Fruit fly (Drosophila melanogaster) whole organism, adult: ENCODE measurements around the gene CG7168.

ENCODE experiments used
- CG11617 ChIP-seq: fragments of 200-800 bp; sonication (Bioruptor generic); optimal IDR thresholded peaks from 2 replicates; lab custom pipeline; 2017; ENCODE audit warnings: mild to moderate bottlenecking, missing biosample characterization, missing genetic modification reagents, missing genetic modification characterization
- CG12768 ChIP-seq: fragments of 200-800 bp; sonication (Bioruptor generic); optimal IDR thresholded peaks from 2 replicates; lab custom pipeline; 2017; ENCODE audit warnings: missing biosample characterization, missing genetic modification characterization, mild to moderate bottlenecking, moderate library complexity, missing genetic modification reagents
- CG14711 ChIP-seq: fragments of 200-800 bp; sonication (Bioruptor generic); optimal IDR thresholded peaks from 2 replicates; lab custom pipeline; 2018; ENCODE audit warnings: missing biosample characterization, mild to moderate bottlenecking, missing genetic modification characterization, moderate library complexity
- CG1620 ChIP-seq: fragments of 200-800 bp; sonication (Bioruptor generic); optimal IDR thresholded peaks from 2 replicates; lab custom pipeline; 2016; ENCODE audit warnings: missing biosample characterization, missing genetic modification characterization
- CG33017 ChIP-seq: fragments of 200-800 bp; sonication (Bioruptor generic); optimal IDR thresholded peaks from 2 replicates; lab custom pipeline; 2018; ENCODE audit warnings: missing biosample characterization, mild to moderate bottlenecking, missing genetic modification characterization, moderate library complexity
- CG5204 ChIP-seq: fragments of 200-800 bp; sonication (Bioruptor generic); optimal IDR thresholded peaks from 2 replicates; lab custom pipeline; 2016; ENCODE audit warnings: missing biosample characterization, missing genetic modification characterization
- CG7045 ChIP-seq: fragments of 200-800 bp; sonication (Bioruptor generic); optimal IDR thresholded peaks from 2 replicates; lab custom pipeline; 2017; ENCODE audit warnings: missing biosample characterization, mild to moderate bottlenecking, missing genetic modification characterization
- CG7101 ChIP-seq: fragments of 200-800 bp; sonication (Bioruptor generic); optimal IDR thresholded peaks from 2 replicates; lab custom pipeline; 2018; ENCODE audit warnings: missing biosample characterization, mild to moderate bottlenecking, missing genetic modification characterization, moderate library complexity
- Clk ChIP-seq: fragments of 200-800 bp; sonication (Bioruptor generic); optimal IDR thresholded peaks from 2 replicates; lab custom pipeline; 2017; ENCODE audit warnings: missing biosample characterization, missing genetic modification characterization
- Crg-1 ChIP-seq: fragments of 200-800 bp; sonication (Bioruptor generic); optimal IDR thresholded peaks from 2 replicates; lab custom pipeline; 2016; ENCODE audit warnings: missing biosample characterization, missing genetic modification characterization
- Hr96 ChIP-seq: fragments of 200-800 bp; sonication (Bioruptor generic); optimal IDR thresholded peaks from 2 replicates; lab custom pipeline; 2016; ENCODE audit warnings: missing biosample characterization, missing genetic modification characterization
- Mnt ChIP-seq: fragments of 200-800 bp; sonication (Bioruptor generic); optimal IDR thresholded peaks from 2 replicates; lab custom pipeline; 2016; ENCODE audit warnings: missing biosample characterization, mild to moderate bottlenecking, missing genetic modification characterization
- bab1 ChIP-seq: fragments of 200-800 bp; sonication (Bioruptor generic); optimal IDR thresholded peaks from 3 replicates; lab custom pipeline; 2019; ENCODE audit warnings: missing biosample characterization, mild to moderate bottlenecking, missing genetic modification characterization, moderate library complexity
- cic ChIP-seq: fragments of 200-800 bp; sonication (Bioruptor generic); optimal IDR thresholded peaks from 2 replicates; lab custom pipeline; 2017; ENCODE audit warnings: missing biosample characterization, mild to moderate bottlenecking, missing genetic modification characterization, moderate library complexity
- cnc ChIP-seq, 2 experiments: fragments of >200 bp; optimal IDR thresholded peaks; 2 replicates each; lab custom pipeline; 2017
- kay ChIP-seq: fragments of 200-800 bp; sonication (Bioruptor generic); peaks from one replicate; lab custom pipeline; 2016; ENCODE audit warnings: missing biosample characterization, missing genetic modification characterization, borderline replicate concordance
- ovo ChIP-seq: fragments of 200-800 bp; sonication (Bioruptor generic); optimal IDR thresholded peaks from 2 replicates; lab custom pipeline; 2016; ENCODE audit warnings: missing biosample characterization, missing genetic modification characterization
- pad ChIP-seq: fragments of 200-800 bp; sonication (Bioruptor generic); optimal IDR thresholded peaks from 3 replicates; lab custom pipeline; 2017; ENCODE audit warnings: missing biosample characterization, missing genetic modification characterization, mild to moderate bottlenecking, moderate library complexity, missing genetic modification reagents
- tj ChIP-seq: fragments of 200-800 bp; sonication (Bioruptor generic); optimal IDR thresholded peaks from 3 replicates; lab custom pipeline; 2017; ENCODE audit warnings: missing biosample characterization, mild to moderate bottlenecking, missing genetic modification characterization, moderate library complexity
- toe ChIP-seq: fragments of 200-800 bp; sonication (Bioruptor generic); optimal IDR thresholded peaks from 2 replicates; lab custom pipeline; 2016; ENCODE audit warnings: missing biosample characterization, missing genetic modification characterization

CG7168 gene

DNA sequence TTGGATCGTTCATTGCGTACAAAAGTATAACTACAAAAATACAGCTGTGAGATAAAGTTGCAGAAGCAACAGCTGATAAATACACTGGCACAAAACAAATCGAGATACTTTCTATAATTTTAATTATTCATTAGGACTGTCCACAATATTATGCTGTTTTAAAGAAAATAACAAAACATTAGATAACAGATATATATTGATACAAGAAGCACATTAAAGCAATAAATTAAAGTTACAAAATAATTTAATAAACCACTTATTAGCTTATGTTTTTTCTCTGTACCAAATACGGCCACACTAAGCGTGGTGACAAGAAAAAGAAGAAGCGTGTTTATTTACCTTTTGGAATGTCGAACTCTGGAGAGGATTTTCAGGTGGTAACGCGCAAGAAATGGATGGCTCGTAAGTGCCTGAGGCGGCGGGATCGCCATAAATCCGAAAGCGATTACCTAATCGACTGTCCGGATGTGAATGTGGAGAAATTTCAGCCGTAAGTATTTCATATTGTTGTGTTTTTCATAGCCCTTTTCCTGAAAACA lies 5.6 kb downstream of the CG7168 start, which contains the start of the genes CG7988 and CG7183:
Gene CG7988 (plus strand): TSS at position 316 of the 539 bp plus-strand sequence.
Gene CG7183 (minus strand): TSS at position 489 of the 539 bp plus-strand sequence.
- TF ChIP-seq toe (GFP tag; lab: Kevin White, UChicago) (peak; percentile 96), tj (GFP tag; lab: Kevin White, UChicago) (peak; percentile 81), CG11617 (GFP tag; lab: Kevin White, UChicago) (peak; percentile 97), bab1 (GFP tag; lab: Kevin White, UChicago) (peak; percentile 98), Hr96 (GFP tag; lab: Kevin White, UChicago) (peak; percentile 94), CG1620 (GFP tag; lab: Kevin White, UChicago) (peak; percentile 95), kay (GFP tag; lab: Kevin White, UChicago) (no peak), cnc (optimal IDR thresholded peaks at IDR 0.05; lab: Kevin White, UChicago) (no peak), CG5204 (GFP tag; lab: Kevin White, UChicago) (no peak), CG7045 (GFP tag; lab: Kevin White, UChicago) (peak; percentile 95), CG14711 (tag; lab: Kevin White, UChicago) (peak; percentile 96), CG33017 (tag; lab: Kevin White, UChicago) (peak; percentile 98), CG12768 (GFP tag; lab: Kevin White, UChicago) (peak; percentile 93), Clk (GFP tag; lab: Kevin White, UChicago) (peak; percentile 85), CG7101 (peak; percentile 98), Mnt (GFP tag; lab: Kevin White, UChicago) (peak; percentile 88), ovo (GFP tag; lab: Kevin White, UChicago) (peak; percentile 51), pad (GFP tag; lab: Kevin White, UChicago) (peak; percentile 82), cic (GFP tag; lab: Kevin White, UChicago) (peak; percentile 71), Crg-1 (GFP tag; lab: Kevin White, UChicago) (peak; percentile 93)

DNA sequence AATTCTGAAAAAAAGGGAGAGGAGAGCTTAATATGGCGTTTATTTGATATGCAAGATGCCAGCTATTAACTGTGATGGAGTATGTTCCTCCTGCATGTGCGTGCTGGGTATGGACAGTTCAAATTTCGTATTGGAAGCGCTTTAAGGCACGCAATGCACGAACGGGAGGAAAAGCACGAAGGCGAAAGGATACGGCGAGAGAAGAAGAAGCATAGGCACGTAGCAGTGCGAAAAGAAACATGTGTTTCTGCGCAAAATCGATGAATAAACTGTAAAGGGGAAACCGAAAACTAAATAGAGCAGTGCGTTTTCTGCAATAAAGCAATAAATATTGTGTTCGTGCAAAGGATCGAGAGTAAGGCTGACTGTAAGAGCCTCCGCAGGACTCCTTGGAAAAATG lies 10.0 kb downstream of the CG7168 start, which contains the start of gene CG14314:
Gene CG14314 (plus strand): TSS at position 243 of the 400 bp plus-strand sequence.
- TF ChIP-seq toe (GFP tag; lab: Kevin White, UChicago) (no peak), CG14711 (tag; lab: Kevin White, UChicago) (no peak), pad (GFP tag; lab: Kevin White, UChicago) (no peak), bab1 (GFP tag; lab: Kevin White, UChicago) (no peak), Crg-1 (GFP tag; lab: Kevin White, UChicago) (no peak), CG33017 (tag; lab: Kevin White, UChicago) (no peak), CG12768 (GFP tag; lab: Kevin White, UChicago) (no peak), Mnt (GFP tag; lab: Kevin White, UChicago) (no peak)

DNA sequence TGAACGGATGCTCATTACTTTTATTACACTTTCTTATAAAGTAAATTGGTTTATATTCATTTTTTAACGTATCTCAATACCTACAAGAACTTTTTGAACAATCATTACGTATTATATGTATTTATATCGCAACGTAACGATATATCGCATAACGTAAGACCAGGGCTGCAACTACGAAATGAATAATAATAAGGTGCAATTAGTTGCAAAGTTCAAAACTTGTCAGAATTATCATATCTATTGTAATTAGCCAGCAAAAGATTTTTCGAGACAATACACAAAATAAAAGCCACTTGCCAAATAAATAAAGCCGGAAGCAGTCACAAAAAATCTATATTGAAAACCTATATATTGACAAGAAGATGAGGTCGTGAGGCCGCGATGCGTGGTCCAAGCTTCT lies 10.6 kb downstream of the CG7168 start:
- TF ChIP-seq Hr96 (GFP tag; lab: Kevin White, UChicago) (peak; percentile 55), CG1620 (GFP tag; lab: Kevin White, UChicago) (no peak), CG12768 (GFP tag; lab: Kevin White, UChicago) (peak; percentile 35), CG14711 (tag; lab: Kevin White, UChicago) (peak; percentile 22), Mnt (GFP tag; lab: Kevin White, UChicago) (peak; percentile 29), CG33017 (tag; lab: Kevin White, UChicago) (peak; percentile 32), CG5204 (GFP tag; lab: Kevin White, UChicago) (peak; percentile 31), bab1 (GFP tag; lab: Kevin White, UChicago) (peak; percentile 52), Crg-1 (GFP tag; lab: Kevin White, UChicago) (no peak), toe (GFP tag; lab: Kevin White, UChicago) (peak; percentile 69), CG11617 (GFP tag; lab: Kevin White, UChicago) (peak; percentile 22), CG7045 (GFP tag; lab: Kevin White, UChicago) (no peak), cic (GFP tag; lab: Kevin White, UChicago) (no peak), CG7101 (peak; percentile 10)

DNA sequence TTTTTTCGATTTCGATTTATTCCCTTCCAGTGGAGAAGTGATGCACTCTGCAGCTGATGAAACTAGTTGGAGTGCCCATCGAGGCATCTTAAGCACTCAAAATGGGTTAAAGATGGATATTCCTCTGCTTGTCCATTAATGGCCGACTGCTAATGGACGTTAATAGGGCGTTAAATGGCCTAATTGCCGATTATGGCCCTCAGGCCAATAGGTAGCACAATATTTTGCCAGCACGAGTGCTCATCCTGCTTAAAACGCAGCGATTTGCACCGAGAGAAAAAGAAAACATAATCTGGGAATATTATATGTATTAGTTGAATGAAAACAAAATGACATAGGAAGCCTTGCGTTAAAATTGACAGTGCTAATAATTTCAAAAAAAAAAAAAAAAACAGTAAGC lies 17.4 kb downstream of the CG7168 start, which contains the start of gene CG44158:
Gene CG44158 (plus strand): TSS at position 301 of the 400 bp plus-strand sequence.
- TF ChIP-seq toe (GFP tag; lab: Kevin White, UChicago): no peak
- TF ChIP-seq CG5204 (GFP tag; lab: Kevin White, UChicago): no peak
- no peak for TF ChIP-seq CG11617 (GFP tag; lab: Kevin White, UChicago)
- TF ChIP-seq CG33017 (tag; lab: Kevin White, UChicago): no peak
- no peak for TF ChIP-seq kay (GFP tag; lab: Kevin White, UChicago)
- no peak for TF ChIP-seq CG7101
- no peak for TF ChIP-seq tj (GFP tag; lab: Kevin White, UChicago)

DNA sequence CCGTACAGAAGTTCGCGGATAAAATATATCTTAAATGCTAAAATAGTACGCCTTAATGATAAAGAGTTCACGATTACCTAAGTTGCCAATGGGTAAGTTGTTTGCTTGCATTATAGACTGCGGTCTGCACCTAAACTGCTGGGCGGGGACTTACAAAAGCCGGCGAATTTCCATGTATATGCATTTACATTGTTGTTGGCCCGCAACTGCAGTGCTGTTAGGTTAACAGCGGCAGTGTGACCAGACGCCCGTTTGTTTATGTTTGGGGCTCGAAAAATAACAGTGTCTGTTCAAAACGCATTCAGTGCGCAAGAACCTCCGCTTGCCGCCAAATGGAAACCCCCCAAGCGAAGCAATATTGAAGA lies 26.0 kb downstream of the CG7168 start:
- TF ChIP-seq CG33017 (tag; lab: Kevin White, UChicago) (no peak), tj (GFP tag; lab: Kevin White, UChicago) (no peak), cnc (optimal IDR thresholded peaks at IDR 0.05; lab: Kevin White, UChicago) (no peak), CG1620 (GFP tag; lab: Kevin White, UChicago) (no peak), CG14711 (tag; lab: Kevin White, UChicago) (no peak), Hr96 (GFP tag; lab: Kevin White, UChicago) (no peak), CG12768 (GFP tag; lab: Kevin White, UChicago) (no peak), CG11617 (GFP tag; lab: Kevin White, UChicago) (no peak), kay (GFP tag; lab: Kevin White, UChicago) (no peak), Mnt (GFP tag; lab: Kevin White, UChicago) (no peak), cic (GFP tag; lab: Kevin White, UChicago) (no peak), CG5204 (GFP tag; lab: Kevin White, UChicago) (no peak), CG7101 (no peak), bab1 (GFP tag; lab: Kevin White, UChicago) (no peak), ovo (GFP tag; lab: Kevin White, UChicago) (no peak), Clk (GFP tag; lab: Kevin White, UChicago) (no peak), pad (GFP tag; lab: Kevin White, UChicago) (no peak)
